Fruit fly (Drosophila melanogaster) ovary, adult (tissue): Measurements from ENCODE around the gene L2HGDH.

ENCODE experiments used
- CG17801 ChIP-seq: fragments of 200-800 bp; optimal IDR thresholded peaks from 2 replicates; lab custom pipeline; 2019; ENCODE audit warnings: missing biosample characterization, mild to moderate bottlenecking, missing genetic modification characterization, moderate library complexity; ENCODE audit not compliant: partially characterized antibody

L2HGDH gene

DNA sequence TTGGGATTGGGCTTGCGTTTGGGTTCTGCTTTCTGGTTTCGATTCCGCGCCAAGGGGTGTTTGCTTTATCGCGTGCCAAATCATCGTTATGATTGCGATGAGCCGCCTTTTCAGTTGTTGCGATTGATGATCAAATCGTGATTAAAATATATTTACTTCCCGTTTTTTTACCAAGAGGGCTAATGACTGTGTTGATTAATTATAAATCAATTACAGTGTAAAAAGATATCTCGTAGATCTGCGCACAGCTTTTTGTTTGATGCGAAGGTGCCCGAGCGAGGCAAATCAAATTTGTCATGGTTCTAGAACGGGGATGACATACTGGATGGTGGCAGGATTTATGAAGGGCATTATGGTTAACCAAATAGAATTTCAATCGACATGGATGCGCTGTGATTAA is 40.4 kb downstream of the L2HGDH start:
- no peak for TF ChIP-seq CG17801 (GFP tag; lab: Kevin White, UChicago)

dm6 chr2L:18930352-18931122 is 43.7 kb downstream of the L2HGDH start:
- TF ChIP-seq CG17801 (GFP tag; lab: Kevin White, UChicago), result no peak

DNA sequence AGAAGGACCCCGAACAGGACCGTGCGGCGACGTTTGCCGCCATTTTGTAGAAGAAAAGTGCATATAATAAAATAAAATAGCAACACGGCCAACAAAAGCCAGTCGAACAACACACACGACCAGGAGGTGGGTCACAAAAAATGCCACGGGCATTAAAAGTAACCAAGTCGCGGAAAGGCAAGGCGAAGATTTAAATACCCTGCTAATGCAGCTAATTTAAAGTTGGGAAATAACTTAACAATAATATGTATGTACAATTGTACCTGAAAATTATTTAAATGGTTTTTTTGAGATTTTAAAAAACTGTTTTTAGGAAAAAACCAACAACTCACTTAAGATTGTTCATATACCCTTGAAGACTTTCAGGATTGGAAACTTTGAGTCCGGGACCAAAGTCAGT is 44.7 kb downstream of the L2HGDH start:
- no peak for TF ChIP-seq CG17801 (GFP tag; lab: Kevin White, UChicago)

DNA sequence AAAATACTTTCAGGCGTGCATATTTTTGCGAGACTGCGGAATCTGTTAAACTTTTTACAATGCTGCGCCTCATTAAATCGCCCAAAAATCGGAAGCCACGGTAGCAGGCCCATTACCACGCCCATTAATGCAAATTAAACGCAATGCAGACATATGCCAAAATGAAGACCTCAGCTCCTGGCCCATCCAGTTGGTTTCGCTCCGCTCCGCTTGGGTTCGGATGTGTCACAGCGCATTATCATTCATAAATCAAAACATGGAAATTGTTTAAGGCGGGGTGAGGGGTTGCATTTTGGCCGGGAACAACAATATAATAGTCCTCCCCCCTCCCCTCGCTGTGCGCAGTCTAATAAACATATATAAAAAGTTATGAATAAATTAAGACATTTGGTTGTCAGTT is 46.4 kb downstream of the L2HGDH start:
- TF ChIP-seq CG17801 (GFP tag; lab: Kevin White, UChicago), result no peak

dm6 chr2L:18925956-18926355 is 48.3 kb downstream of the L2HGDH start:
- TF ChIP-seq CG17801 (GFP tag; lab: Kevin White, UChicago), result no peak

- no peak for TF ChIP-seq CG17801 (GFP tag; lab: Kevin White, UChicago)
Measured at dm6 chr2L:18925387-18925786, 48.9 kb downstream of the L2HGDH start.

DNA sequence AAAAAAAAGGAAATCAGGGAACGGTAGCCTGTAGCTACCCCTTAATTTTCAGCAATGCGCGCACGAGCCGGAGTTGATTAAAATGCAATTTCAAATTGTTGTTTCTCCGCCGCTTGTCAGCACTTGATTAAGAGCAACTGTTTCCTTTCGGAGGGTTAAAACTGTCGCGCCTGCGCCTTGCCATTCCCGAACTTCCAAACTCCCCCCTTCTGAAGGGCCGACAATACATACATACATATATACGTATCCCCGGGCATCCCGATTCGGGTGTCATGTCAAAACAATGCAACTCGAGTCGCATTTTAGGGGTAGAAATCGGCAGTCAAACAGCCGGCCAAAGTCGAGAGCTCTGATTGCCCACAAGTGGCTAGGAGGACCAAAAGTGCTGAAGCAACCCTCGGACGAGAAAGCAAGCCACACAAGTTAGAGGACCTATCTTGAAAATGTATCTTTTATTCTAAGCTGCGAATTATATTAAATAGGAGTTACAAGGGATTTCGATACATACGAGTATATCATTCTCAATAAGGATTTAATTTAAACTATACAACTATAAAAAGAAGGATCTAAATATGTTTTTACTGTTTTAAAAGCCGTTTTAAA is 49.5 kb downstream of the L2HGDH start:
- TF ChIP-seq CG17801 (GFP tag; lab: Kevin White, UChicago), result no peak
